Fruit fly (Drosophila melanogaster) whole organism, embryonic: ENCODE results near the gene Miga.

Experiments used
- Abd-B ChIP-seq: fragments of 200-800 bp; sonication (Bioruptor generic); optimal IDR thresholded peaks from 2 replicates; lab custom pipeline; 2018; ENCODE audit warnings: missing biosample characterization, mild to moderate bottlenecking, missing genetic modification characterization, moderate library complexity
- B-H1 ChIP-seq: fragments of 200-800 bp; sonication (Bioruptor generic); IDR thresholded peaks from 3 replicates; pipeline ENCODE4 v1.3.6; 2022; ENCODE audit warnings: missing biosample characterization, missing genetic modification characterization
- Bgb ChIP-seq: fragments of 200-800 bp; sonication (Bioruptor generic); IDR thresholded peaks from 2 replicates; pipeline ENCODE4 v1.3.6; 2022; ENCODE audit warnings: missing biosample characterization, missing genetic modification characterization; ENCODE audit not compliant: partially characterized antibody
- C15 ChIP-seq: fragments of 200-800 bp; sonication (Bioruptor generic); IDR thresholded peaks from 3 replicates; pipeline ENCODE4 v1.3.6; 2022; ENCODE audit warnings: missing biosample characterization, missing genetic modification characterization
- CG10543 ChIP-seq: fragments of 200-800 bp; sonication (Bioruptor generic); optimal IDR thresholded peaks from 3 replicates; lab custom pipeline; 2017; ENCODE audit warnings: missing biosample characterization, mild to moderate bottlenecking, missing genetic modification characterization, moderate library complexity
- CG10565 ChIP-seq: fragments of 200-800 bp; sonication (Bioruptor generic); optimal IDR thresholded peaks from 3 replicates; lab custom pipeline; 2016; ENCODE audit warnings: missing biosample characterization, mild to moderate bottlenecking, missing genetic modification characterization
- CG11085 ChIP-seq: fragments of 200-800 bp; sonication (Bioruptor generic); IDR thresholded peaks from 2 replicates; pipeline ENCODE4 v1.3.6; 2022; ENCODE audit warnings: missing biosample characterization, missing genetic modification characterization
- CG11560 ChIP-seq: fragments of 200-800 bp; sonication (Bioruptor generic); IDR thresholded peaks from 3 replicates; pipeline ENCODE4 v1.3.6; 2022; ENCODE audit warnings: missing biosample characterization, missing genetic modification characterization
- CG12299 ChIP-seq: fragments of 200-800 bp; sonication (Bioruptor generic); optimal IDR thresholded peaks from 2 replicates; lab custom pipeline; 2018; ENCODE audit warnings: missing biosample characterization, mild to moderate bottlenecking, missing genetic modification characterization
- CG12391 ChIP-seq: fragments of 200-800 bp; sonication (Bioruptor generic); optimal IDR thresholded peaks from 3 replicates; lab custom pipeline; 2018; ENCODE audit warnings: missing biosample characterization, mild to moderate bottlenecking, missing genetic modification characterization, moderate library complexity
- CG12744 ChIP-seq: fragments of 200-800 bp; sonication (Bioruptor generic); optimal IDR thresholded peaks from 2 replicates; lab custom pipeline; 2016; ENCODE audit warnings: missing biosample characterization, missing genetic modification characterization
- CG14014 ChIP-seq: fragments of 200-800 bp; sonication (Bioruptor generic); IDR thresholded peaks from 2 replicates; pipeline ENCODE4 v1.3.6; 2022; ENCODE audit warnings: missing biosample characterization, missing genetic modification characterization
- CG14860 ChIP-seq: fragments of 200-800 bp; sonication (Bioruptor generic); IDR thresholded peaks from 3 replicates; pipeline ENCODE4 v1.3.6; 2022; ENCODE audit warnings: missing biosample characterization, missing genetic modification characterization; ENCODE audit not compliant: partially characterized antibody
- CG15696 ChIP-seq: fragments of 200-800 bp; sonication (Bioruptor generic); optimal IDR thresholded peaks from 2 replicates; lab custom pipeline; 2019; ENCODE audit warnings: missing biosample characterization, mild to moderate bottlenecking, missing genetic modification characterization, moderate library complexity
- CG17359 ChIP-seq: fragments of 200-800 bp; sonication (Bioruptor generic); optimal IDR thresholded peaks from 3 replicates; lab custom pipeline; 2018; ENCODE audit warnings: missing biosample characterization, mild to moderate bottlenecking, missing genetic modification characterization, moderate library complexity
- CG17361 ChIP-seq: fragments of 200-800 bp; sonication (Bioruptor generic); IDR thresholded peaks from 3 replicates; pipeline ENCODE4 v1.3.6; 2022; ENCODE audit warnings: missing biosample characterization, missing genetic modification characterization
- CG1832 ChIP-seq: fragments of 200-800 bp; sonication (Bioruptor generic); optimal IDR thresholded peaks from 2 replicates; lab custom pipeline; 2017; ENCODE audit warnings: missing biosample characterization, mild to moderate bottlenecking, missing genetic modification characterization, inconsistent platforms
- CG2712 ChIP-seq: fragments of 200-800 bp; optimal IDR thresholded peaks from 3 replicates; lab custom pipeline; 2019; ENCODE audit warnings: missing biosample characterization, mild to moderate bottlenecking, missing genetic modification characterization, moderate library complexity
- CG3065 ChIP-seq: fragments of 200-800 bp; sonication (Bioruptor generic); optimal IDR thresholded peaks from 2 replicates; lab custom pipeline; 2016; ENCODE audit warnings: missing biosample characterization, missing genetic modification characterization
- CG31441 ChIP-seq: fragments of 200-800 bp; sonication (Bioruptor generic); IDR thresholded peaks from 2 replicates; pipeline ENCODE4 v1.3.6; 2022; ENCODE audit warnings: missing biosample characterization, missing genetic modification characterization
- CG4707 ChIP-seq: fragments of 200-800 bp; sonication (Bioruptor generic); optimal IDR thresholded peaks from 2 replicates; lab custom pipeline; 2018; ENCODE audit warnings: missing biosample characterization, mild to moderate bottlenecking, missing genetic modification characterization, moderate library complexity
- CG5245 ChIP-seq: fragments of 200-800 bp; sonication (Bioruptor generic); optimal IDR thresholded peaks from 3 replicates; lab custom pipeline; 2016; ENCODE audit warnings: missing biosample characterization, missing genetic modification characterization
- CG5953 ChIP-seq: fragments of 200-800 bp; sonication (Bioruptor generic); IDR thresholded peaks from 2 replicates; pipeline ENCODE4 v1.3.6; 2022; ENCODE audit warnings: missing biosample characterization, missing genetic modification characterization
- CG7556 ChIP-seq: fragments of 200-800 bp; sonication (Bioruptor generic); optimal IDR thresholded peaks from 2 replicates; lab custom pipeline; 2017; ENCODE audit warnings: missing biosample characterization, mild to moderate bottlenecking, missing genetic modification characterization
- CG7745 ChIP-seq: fragments of 200-800 bp; sonication (Bioruptor generic); optimal IDR thresholded peaks from 2 replicates; lab custom pipeline; 2018; ENCODE audit warnings: missing biosample characterization, mild to moderate bottlenecking, missing genetic modification characterization, moderate library complexity
- CG7839 ChIP-seq: fragments of 200-800 bp; sonication (Bioruptor generic); optimal IDR thresholded peaks from 3 replicates; lab custom pipeline; 2018; ENCODE audit warnings: missing biosample characterization, mild to moderate bottlenecking, missing genetic modification characterization, moderate library complexity
- CG8089 ChIP-seq: fragments of 200-800 bp; sonication (Bioruptor generic); optimal IDR thresholded peaks from 3 replicates; lab custom pipeline; 2016; ENCODE audit warnings: missing biosample characterization, missing genetic modification characterization
- CG8388 ChIP-seq: fragments of 200-800 bp; sonication (Bioruptor generic); optimal IDR thresholded peaks from 2 replicates; lab custom pipeline; 2019; ENCODE audit warnings: missing biosample characterization, mild to moderate bottlenecking, missing genetic modification characterization, moderate library complexity
- CG9437 ChIP-seq: fragments of 200-800 bp; sonication (Bioruptor generic); optimal IDR thresholded peaks from 2 replicates; lab custom pipeline; 2018; ENCODE audit warnings: missing biosample characterization, mild to moderate bottlenecking, missing genetic modification characterization
- Chrac-16 ChIP-seq: fragments of 200-800 bp; sonication (Bioruptor generic); optimal IDR thresholded peaks from 3 replicates; lab custom pipeline; 2016; ENCODE audit warnings: missing biosample characterization, missing genetic modification characterization
- Drgx ChIP-seq: fragments of 200-800 bp; sonication (Bioruptor generic); IDR thresholded peaks from 2 replicates; pipeline ENCODE4 v1.3.6; 2022; ENCODE audit warnings: missing biosample characterization, missing genetic modification characterization
- Ets65A ChIP-seq: fragments of 200-800 bp; sonication (Bioruptor generic); peaks from one replicate; lab custom pipeline; 2016; ENCODE audit warnings: missing biosample characterization, missing genetic modification characterization
- H15 ChIP-seq: fragments of 200-800 bp; sonication (Bioruptor generic); IDR thresholded peaks from 3 replicates; pipeline ENCODE4 v1.3.6; 2022; ENCODE audit warnings: missing biosample characterization, missing genetic modification characterization
- HLHmδ ChIP-seq: fragments of 200-800 bp; sonication (Bioruptor generic); optimal IDR thresholded peaks from 2 replicates; lab custom pipeline; 2018; ENCODE audit warnings: missing biosample characterization, mild to moderate bottlenecking, missing genetic modification characterization, moderate library complexity
- Hand ChIP-seq: fragments of 200-800 bp; sonication (Bioruptor generic); optimal IDR thresholded peaks from 2 replicates; lab custom pipeline; 2017; ENCODE audit warnings: mild to moderate bottlenecking, missing biosample characterization, missing genetic modification reagents, missing genetic modification characterization
- Hey ChIP-seq: fragments of 200-800 bp; sonication (Bioruptor generic); optimal IDR thresholded peaks from 3 replicates; lab custom pipeline; 2018; ENCODE audit warnings: missing biosample characterization, mild to moderate bottlenecking, missing genetic modification characterization
- Nf-YC ChIP-seq: fragments of 200-800 bp; optimal IDR thresholded peaks from 3 replicates; lab custom pipeline; 2019; ENCODE audit warnings: missing biosample characterization, mild to moderate bottlenecking, missing genetic modification characterization, moderate library complexity
- Scr ChIP-seq: fragments of 200-800 bp; sonication (Bioruptor generic); IDR thresholded peaks from 2 replicates; pipeline ENCODE4 v1.3.6; 2022; ENCODE audit warnings: missing biosample characterization, missing genetic modification characterization; ENCODE audit not compliant: partially characterized antibody
- bbx ChIP-seq: fragments of 200-800 bp; sonication (Bioruptor generic); IDR thresholded peaks from 2 replicates; pipeline ENCODE4 v1.3.6; 2022; ENCODE audit warnings: missing biosample characterization, missing genetic modification characterization; ENCODE audit not compliant: partially characterized antibody
- cas ChIP-seq: fragments of 200-800 bp; sonication (Bioruptor generic); IDR thresholded peaks from 2 replicates; pipeline ENCODE4 v1.3.6; 2022; ENCODE audit warnings: missing biosample characterization, missing genetic modification characterization
- chinmo ChIP-seq: fragments of 200-800 bp; sonication (Bioruptor generic); IDR thresholded peaks from 4 replicates; pipeline ENCODE4 v1.3.6; 2022; ENCODE audit warnings: missing biosample characterization, missing genetic modification characterization; ENCODE audit not compliant: partially characterized antibody
- chn ChIP-seq: fragments of 200-800 bp; sonication (Bioruptor generic); optimal IDR thresholded peaks from 2 replicates; lab custom pipeline; 2016; ENCODE audit warnings: missing biosample characterization, missing genetic modification characterization
- dan ChIP-seq: fragments of 200-800 bp; sonication (Bioruptor generic); IDR thresholded peaks from 2 replicates; pipeline ENCODE4 v1.3.6; 2022; ENCODE audit warnings: missing biosample characterization, missing genetic modification characterization
- dmrt99B ChIP-seq: fragments of 200-800 bp; sonication (Bioruptor generic); optimal IDR thresholded peaks from 2 replicates; lab custom pipeline; 2018; ENCODE audit warnings: missing biosample characterization, mild to moderate bottlenecking, missing genetic modification characterization, moderate library complexity
- gsb ChIP-seq: fragments of 200-800 bp; sonication (Bioruptor generic); IDR thresholded peaks from 2 replicates; pipeline ENCODE4 v1.3.6; 2022; ENCODE audit warnings: missing biosample characterization, missing genetic modification characterization
- kah ChIP-seq: fragments of 200-800 bp; sonication (Bioruptor generic); optimal IDR thresholded peaks from 2 replicates; lab custom pipeline; 2018; ENCODE audit warnings: missing biosample characterization, mild to moderate bottlenecking, missing genetic modification characterization
- kay ChIP-seq: fragments of 200-800 bp; sonication (Bioruptor generic); optimal IDR thresholded peaks from 2 replicates; lab custom pipeline; 2016; ENCODE audit warnings: missing biosample characterization, missing genetic modification characterization
- onecut ChIP-seq: fragments of 200-800 bp; sonication (Bioruptor generic); IDR thresholded peaks from 2 replicates; pipeline ENCODE4 v1.3.6; 2022; ENCODE audit warnings: missing biosample characterization, missing genetic modification characterization
- unc-4 ChIP-seq: fragments of 200-800 bp; sonication (Bioruptor generic); IDR thresholded peaks from 2 replicates; pipeline ENCODE4 v1.3.6; 2022; ENCODE audit warnings: missing biosample characterization, missing genetic modification characterization; ENCODE audit not compliant: partially characterized antibody
- zen2 ChIP-seq: fragments of 200-800 bp; sonication (Bioruptor generic); IDR thresholded peaks from 3 replicates; pipeline ENCODE4 v1.3.6; 2022; ENCODE audit warnings: missing biosample characterization, missing genetic modification characterization; ENCODE audit not compliant: partially characterized antibody

The Miga gene

DNA sequence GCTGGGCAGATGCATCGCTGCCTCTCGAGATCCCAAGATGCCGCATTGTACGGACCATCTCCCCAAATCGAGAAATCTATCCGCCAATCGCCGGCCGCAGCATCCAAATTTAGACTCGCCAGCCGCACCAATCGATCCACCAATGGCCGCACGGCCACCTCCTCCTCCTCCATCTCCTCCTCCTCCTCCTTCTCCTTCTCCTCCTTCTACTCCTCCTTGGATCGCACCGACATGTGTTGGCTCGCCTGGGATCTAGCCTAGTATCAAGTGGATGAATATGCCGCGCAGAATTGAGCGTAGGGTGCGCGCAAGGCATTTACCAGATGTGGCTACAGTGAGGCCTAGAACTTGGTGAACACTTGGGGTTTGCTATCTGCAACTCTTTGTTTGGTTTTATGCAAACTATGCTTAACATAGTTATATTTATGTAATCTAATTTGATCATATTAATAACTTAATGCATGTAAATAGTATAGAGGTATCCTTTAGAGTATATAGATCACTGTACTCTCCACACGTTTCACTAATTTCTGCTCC lies 17.5 kb upstream of the Miga start, which contains the start of gene org-1 (continued):
- TF ChIP-seq Nf-YC (tag; lab: Kevin White, UChicago) (peak; percentile 96), CG14014 (GFP tag; lab: Robert Waterston, UW) (peak; percentile 96), C15 (peak; percentile 95), dan (GFP tag; lab: Robert Waterston, UW) (peak; percentile 98), bbx (no peak), CG12391 (peak; percentile 94), CG8388 (peak; percentile 95), Hey (tag; lab: Kevin White, UChicago) (peak; percentile 75), CG10565 (GFP tag; lab: Kevin White, UChicago) (peak; percentile 57), dmrt99B (tag; lab: Kevin White, UChicago) (peak; percentile 95), CG12299 (tag; lab: Kevin White, UChicago) (peak; percentile 88), CG15696 (tag; lab: Kevin White, UChicago) (peak; percentile 98), gsb (GFP tag; lab: Robert Waterston, UW) (peak; percentile 94), CG5953 (GFP tag; lab: Robert Waterston, UW) (peak; percentile 93), Abd-B (GFP tag; lab: Kevin White, UChicago) (peak; percentile 94), CG17361 (GFP tag; lab: Robert Waterston, UW) (peak; percentile 93), CG1832 (GFP tag; lab: Kevin White, UChicago) (no peak), chn (GFP tag; lab: Kevin White, UChicago) (peak; percentile 89), CG7745 (peak; percentile 83), CG12744 (peak; percentile 76), kah (peak; percentile 84), CG3065 (GFP tag; lab: Kevin White, UChicago) (peak; percentile 89), CG14860 (GFP tag; lab: Robert Waterston, UW) (no peak), CG7556 (peak; percentile 90), cas (peak; percentile 92), CG8089 (GFP tag; lab: Kevin White, UChicago) (peak; percentile 80), Hand (GFP tag; lab: Kevin White, UChicago) (peak; percentile 73), CG10543 (GFP tag; lab: Kevin White, UChicago) (peak; percentile 88), CG9437 (GFP tag; lab: Kevin White, UChicago) (peak; percentile 79), CG5245 (GFP tag; lab: Kevin White, UChicago) (peak; percentile 97), zen2 (GFP tag; lab: Robert Waterston, UW) (no peak), onecut (GFP tag; lab: Robert Waterston, UW) (peak; percentile 93), CG17359 (tag; lab: Kevin White, UChicago) (peak; percentile 96), kay (GFP tag; lab: Kevin White, UChicago) (peak; percentile 85), CG2712 (tag; lab: Kevin White, UChicago) (peak; percentile 97), Ets65A (peak; percentile 98), B-H1 (GFP tag; lab: Robert Waterston, UW) (peak; percentile 96), chinmo (GFP tag; lab: Robert Waterston, UW) (no peak), unc-4 (GFP tag; lab: Robert Waterston, UW) (no peak), Chrac-16 (GFP tag; lab: Kevin White, UChicago) (peak; percentile 96), CG11560 (tag; lab: Robert Waterston, UW) (peak; percentile 90), CG7839 (tag; lab: Kevin White, UChicago) (peak; percentile 96), CG11085 (GFP tag; lab: Robert Waterston, UW) (peak; percentile 93), Drgx (peak; percentile 93), Bgb (GFP tag; lab: Robert Waterston, UW) (0 out of 2 replicates have a peak, but pooled peaks have one; percentile 11), CG4707 (GFP tag; lab: Kevin White, UChicago) (peak; percentile 83), CG31441 (peak; percentile 86), HLHmδ (GFP tag; lab: Kevin White, UChicago) (peak; percentile 7), H15 (GFP tag; lab: Robert Waterston, UW) (peak; percentile 97), Scr (GFP tag; lab: Robert Waterston, UW) (no peak)
